Worm (Caenorhabditis elegans) whole organism, mixed stage, embryonic: Measurements from ENCODE around the gene ced-5.

ENCODE experiments used
- M03D4.4 ChIP-seq: sonication (generic microtip); optimal IDR thresholded peaks from 2 replicates; lab custom pipeline; 2017; ENCODE audit warnings: mild to moderate bottlenecking, missing genetic modification characterization, missing compliant biosample characterization
- blmp-1 ChIP-seq: fragments of 150-350 bp; optimal IDR thresholded peaks from 2 replicates; lab custom pipeline; 2014; ENCODE audit warnings: missing biosample characterization, missing genetic modification characterization
- ceh-39 ChIP-seq: fragments of 150-350 bp; optimal IDR thresholded peaks from 2 replicates; lab custom pipeline; 2014; ENCODE audit warnings: missing biosample characterization, missing genetic modification characterization
- ceh-83 ChIP-seq: fragments of 200-800 bp; sonication (Bioruptor generic); optimal IDR thresholded peaks from 2 replicates; lab custom pipeline; 2018; ENCODE audit warnings: mild to moderate bottlenecking, missing genetic modification characterization, missing compliant biosample characterization
- ces-1 ChIP-seq: fragments of 150-350 bp; optimal IDR thresholded peaks from 2 replicates; lab custom pipeline; 2014; ENCODE audit warnings: missing biosample characterization, missing genetic modification reagents, missing genetic modification characterization
- cnd-1 ChIP-seq: fragments of 200-800 bp; sonication (Bioruptor generic); optimal IDR thresholded peaks from 2 replicates; lab custom pipeline; 2018; ENCODE audit warnings: mild to moderate bottlenecking, missing genetic modification characterization, missing compliant biosample characterization
- drap-1 ChIP-seq: fragments of 200-800 bp; sonication (Bioruptor generic); optimal IDR thresholded peaks from 3 replicates; lab custom pipeline; 2018; ENCODE audit warnings: mild to moderate bottlenecking, missing genetic modification characterization, missing compliant biosample characterization
- elt-1 ChIP-seq: sonication (generic microtip); optimal IDR thresholded peaks from 2 replicates; lab custom pipeline; 2017; ENCODE audit warnings: missing genetic modification characterization, mild to moderate bottlenecking, missing compliant biosample characterization, antibody characterized with exemption, moderate library complexity, borderline replicate concordance; ENCODE audit not compliant: insufficient read depth
- flh-1 ChIP-seq: fragments of 200-800 bp; sonication (Bioruptor generic); optimal IDR thresholded peaks from 2 replicates; lab custom pipeline; 2018; ENCODE audit warnings: mild to moderate bottlenecking, missing genetic modification characterization, moderate library complexity, missing compliant biosample characterization
- ham-2 ChIP-seq: fragments of 200-800 bp; sonication (Bioruptor generic); optimal IDR thresholded peaks from 2 replicates; lab custom pipeline; 2018; ENCODE audit warnings: mild to moderate bottlenecking, missing genetic modification characterization, missing compliant biosample characterization
- hlh-1 ChIP-seq: fragments of 150-350 bp; optimal IDR thresholded peaks from 2 replicates; lab custom pipeline; 2014; ENCODE audit warnings: missing biosample characterization, missing genetic modification reagents, missing genetic modification characterization
- lin-13 ChIP-seq: fragments of 150-350 bp; optimal IDR thresholded peaks from 2 replicates; lab custom pipeline; 2014; ENCODE audit warnings: missing biosample characterization, missing genetic modification characterization
- lsy-2 ChIP-seq: fragments of 150-350 bp; optimal IDR thresholded peaks from 2 replicates; lab custom pipeline; 2014; ENCODE audit warnings: missing biosample characterization, missing genetic modification characterization
- mab-5 ChIP-seq: fragments of 150-350 bp; optimal IDR thresholded peaks from 2 replicates; lab custom pipeline; 2014; ENCODE audit warnings: missing biosample characterization, missing genetic modification characterization
- mep-1 ChIP-seq: fragments of 150-350 bp; optimal IDR thresholded peaks from 2 replicates; lab custom pipeline; 2017; ENCODE audit warnings: missing biosample characterization, missing genetic modification reagents, missing genetic modification characterization, inconsistent platforms
- mls-2 ChIP-seq: sonication (generic microtip); optimal IDR thresholded peaks from 2 replicates; lab custom pipeline; 2016; ENCODE audit warnings: mild to moderate bottlenecking, missing genetic modification characterization, moderate library complexity, missing compliant biosample characterization
- nhr-12 ChIP-seq: fragments of 150-350 bp; optimal IDR thresholded peaks from 2 replicates; lab custom pipeline; 2014; ENCODE audit warnings: missing biosample characterization, missing genetic modification characterization
- nhr-237 ChIP-seq: fragments of 150-350 bp; optimal IDR thresholded peaks from 2 replicates; lab custom pipeline; 2014; ENCODE audit warnings: missing biosample characterization, missing genetic modification characterization
- nhr-28 ChIP-seq: fragments of 150-350 bp; optimal IDR thresholded peaks from 2 replicates; lab custom pipeline; 2014; ENCODE audit warnings: missing biosample characterization, missing genetic modification characterization
- nhr-76 ChIP-seq: sonication (generic microtip); optimal IDR thresholded peaks from 2 replicates; lab custom pipeline; 2017; ENCODE audit warnings: missing biosample characterization, missing genetic modification characterization
- pha-4 ChIP-seq: fragments of 150-350 bp; optimal IDR thresholded peaks from 2 replicates; lab custom pipeline; 2018; ENCODE audit warnings: missing biosample characterization, missing genetic modification reagents, missing genetic modification characterization
- snpc-4 ChIP-seq: fragments of 150-350 bp; optimal IDR thresholded peaks from 2 replicates; lab custom pipeline; 2014; ENCODE audit warnings: missing biosample characterization, missing genetic modification characterization
- sptf-1 ChIP-seq: sonication (generic microtip); optimal IDR thresholded peaks from 2 replicates; lab custom pipeline; 2017; ENCODE audit warnings: mild to moderate bottlenecking, missing genetic modification characterization, moderate library complexity, missing compliant biosample characterization
- tbx-8 ChIP-seq: fragments of 200-800 bp; sonication (Bioruptor generic); optimal IDR thresholded peaks from 2 replicates; lab custom pipeline; 2018; ENCODE audit warnings: mild to moderate bottlenecking, missing genetic modification characterization, moderate library complexity, missing compliant biosample characterization
- unc-120 ChIP-seq: sonication (generic microtip); optimal IDR thresholded peaks from 2 replicates; lab custom pipeline; 2017; ENCODE audit warnings: missing genetic modification characterization, missing compliant biosample characterization; ENCODE audit not compliant: poor library complexity, severe bottlenecking
- unc-39 ChIP-seq: fragments of 150-350 bp; optimal IDR thresholded peaks from 2 replicates; lab custom pipeline; 2014; ENCODE audit warnings: missing biosample characterization, missing genetic modification characterization
- zip-8 ChIP-seq: fragments of 150-350 bp; optimal IDR thresholded peaks from 2 replicates; lab custom pipeline; 2014; ENCODE audit warnings: missing biosample characterization, missing genetic modification characterization
- ztf-11 ChIP-seq: fragments of 150-350 bp; optimal IDR thresholded peaks from 2 replicates; lab custom pipeline; 2014; ENCODE audit warnings: missing biosample characterization, missing genetic modification characterization

The ced-5 gene

ce11 chrIV:10462608-10463007 is 21.3 kb upstream of the ced-5 start:
- TF ChIP-seq mep-1: no peak
- no peak for TF ChIP-seq blmp-1 (tag; lab: Kevin White, UChicago)
- no peak for TF ChIP-seq nhr-237
- no peak for TF ChIP-seq nhr-76 (tag; lab: Kevin White, UChicago)
- no peak for TF ChIP-seq tbx-8
- no peak for TF ChIP-seq snpc-4 (tag; lab: Kevin White, UChicago)
- no peak for TF ChIP-seq pha-4 (tag; lab: Kevin White, UChicago)
- TF ChIP-seq sptf-1 (tag; lab: Kevin White, UChicago): no peak
- TF ChIP-seq drap-1: no peak
- TF ChIP-seq ztf-11 (tag; lab: Kevin White, UChicago): no peak
- no peak for TF ChIP-seq zip-8 (tag; lab: Kevin White, UChicago)
- TF ChIP-seq, all 35 proteins: peak for 0

ce11 chrIV:10463127-10463526 is 20.8 kb upstream of the ced-5 start:
- TF ChIP-seq flh-1: no peak
- TF ChIP-seq pha-4 (tag; lab: Kevin White, UChicago): no peak
- no peak for TF ChIP-seq unc-39 (tag; lab: Kevin White, UChicago)
- no peak for TF ChIP-seq cnd-1 (tag; lab: Kevin White, UChicago)

ce11 chrIV:10463987-10464638 is 19.8 kb upstream of the ced-5 start, which contains the start of gene ugt-43:
ugt-43 (plus strand) TSS chrIV:10464588.
- TF ChIP-seq ceh-83 (GFP tag; lab: Kevin White, UChicago) (no peak), mep-1 (no peak), elt-1 (tag; lab: Kevin White, UChicago) (no peak), flh-1 (no peak), nhr-76 (tag; lab: Kevin White, UChicago) (no peak), mab-5 (tag; lab: Kevin White, UChicago) (no peak), sptf-1 (tag; lab: Kevin White, UChicago) (no peak), M03D4.4 (tag; lab: Kevin White, UChicago) (no peak), lsy-2 (tag; lab: Kevin White, UChicago) (no peak), nhr-28 (tag; lab: Kevin White, UChicago) (no peak), unc-39 (tag; lab: Kevin White, UChicago) (no peak), pha-4 (tag; lab: Kevin White, UChicago) (no peak)
- TF ChIP-seq, all 35 proteins: peak for 0

- TF ChIP-seq elt-1 (tag; lab: Kevin White, UChicago): no peak
- TF ChIP-seq cnd-1 (tag; lab: Kevin White, UChicago): no peak
- no peak for TF ChIP-seq lsy-2 (tag; lab: Kevin White, UChicago)
- TF ChIP-seq mab-5 (tag; lab: Kevin White, UChicago): no peak
- no peak for TF ChIP-seq nhr-237
- TF ChIP-seq ces-1 (GFP tag; lab: Kevin White, UChicago): no peak
- no peak for TF ChIP-seq ceh-39 (tag; lab: Kevin White, UChicago)
- TF ChIP-seq flh-1: no peak
- no peak for TF ChIP-seq nhr-76 (tag; lab: Kevin White, UChicago)
- no peak for TF ChIP-seq lin-13 (tag; lab: Kevin White, UChicago)
- no peak for TF ChIP-seq mls-2 (tag; lab: Kevin White, UChicago)
- no peak for TF ChIP-seq ham-2
- TF ChIP-seq ceh-83 (GFP tag; lab: Kevin White, UChicago): no peak
- no peak for TF ChIP-seq unc-120 (tag; lab: Kevin White, UChicago)
- TF ChIP-seq blmp-1 (tag; lab: Kevin White, UChicago): no peak
- TF ChIP-seq drap-1: no peak
- TF ChIP-seq zip-8 (tag; lab: Kevin White, UChicago): no peak
- TF ChIP-seq ztf-11 (tag; lab: Kevin White, UChicago): no peak
These were observed 18.1 kb upstream of the ced-5 start for ce11 chrIV:10465764-10466163.

- TF ChIP-seq blmp-1 (tag; lab: Kevin White, UChicago) (no peak), nhr-12 (no peak), mls-2 (tag; lab: Kevin White, UChicago) (no peak)
These were observed 17.5 kb upstream of the ced-5 start for ce11 chrIV:10466398-10466797.

- TF ChIP-seq mep-1: no peak
- TF ChIP-seq hlh-1 (tag; lab: Kevin White, UChicago): no peak
- no peak for TF ChIP-seq blmp-1 (tag; lab: Kevin White, UChicago)
- no peak for TF ChIP-seq lsy-2 (tag; lab: Kevin White, UChicago)
- no peak for TF ChIP-seq nhr-76 (tag; lab: Kevin White, UChicago)
- TF ChIP-seq zip-8 (tag; lab: Kevin White, UChicago): no peak
- TF ChIP-seq lin-13 (tag; lab: Kevin White, UChicago): no peak
- no peak for TF ChIP-seq tbx-8
- TF ChIP-seq ham-2: no peak
- TF ChIP-seq snpc-4 (tag; lab: Kevin White, UChicago): no peak
These were observed 16.6 kb upstream of the ced-5 start for ce11 chrIV:10467347-10467746.
